Worm (Caenorhabditis elegans) whole organism, L3 larva: ENCODE results near the gene F41G3.20.

ENCODE experiments used
- R02D3.7 ChIP-seq: fragments of 150-350 bp; optimal IDR thresholded peaks from 2 replicates; lab custom pipeline; 2014; ENCODE audit warnings: missing biosample characterization, missing genetic modification characterization
- ZK546.5 ChIP-seq: sonication (generic microtip); optimal IDR thresholded peaks from 2 replicates; lab custom pipeline; 2017; ENCODE audit warnings: missing biosample characterization, missing genetic modification characterization
- aly-2 ChIP-seq: fragments of 150-350 bp; optimal IDR thresholded peaks from 2 replicates; lab custom pipeline; 2014; ENCODE audit warnings: missing biosample characterization, missing genetic modification characterization
- ama-1 ChIP-seq: fragments of 150-350 bp; optimal IDR thresholded peaks from 2 replicates; lab custom pipeline; 2018
- ceh-28 ChIP-seq: fragments of 150-350 bp; optimal IDR thresholded peaks from 2 replicates; lab custom pipeline; 2014; ENCODE audit warnings: missing biosample characterization, missing genetic modification reagents, missing genetic modification characterization
- ceh-82 ChIP-seq: fragments of 150-350 bp; optimal IDR thresholded peaks from 2 replicates; lab custom pipeline; 2014; ENCODE audit warnings: missing biosample characterization, missing genetic modification characterization
- egl-5 ChIP-seq: fragments of 150-350 bp; optimal IDR thresholded peaks from 2 replicates; lab custom pipeline; 2017; ENCODE audit warnings: missing biosample characterization, missing genetic modification reagents, missing genetic modification characterization, inconsistent platforms
- elt-2 ChIP-seq: sonication (generic microtip); optimal IDR thresholded peaks from 2 replicates; lab custom pipeline; 2016; ENCODE audit warnings: missing genetic modification reagents, mild to moderate bottlenecking, missing genetic modification characterization, missing compliant biosample characterization
- eor-1 ChIP-seq, 2 experiments: fragments of 150-350 bp; optimal IDR thresholded peaks; 2 replicates each; lab custom pipeline; 2014 to 2018; ENCODE audit warnings: missing biosample characterization in 2 of 2, missing genetic modification characterization in 2 of 2
- fkh-2 ChIP-seq: fragments of 150-350 bp; optimal IDR thresholded peaks from 2 replicates; lab custom pipeline; 2014; ENCODE audit warnings: missing biosample characterization, missing genetic modification reagents, missing genetic modification characterization
- fos-1 ChIP-seq: fragments of 150-350 bp; optimal IDR thresholded peaks from 2 replicates; lab custom pipeline; 2014; ENCODE audit warnings: missing biosample characterization, missing genetic modification characterization
- hmg-11 ChIP-seq: sonication (generic microtip); optimal IDR thresholded peaks from 2 replicates; lab custom pipeline; 2016; ENCODE audit warnings: missing genetic modification characterization, missing compliant biosample characterization
- lin-15B ChIP-seq: fragments of 150-350 bp; optimal IDR thresholded peaks from 2 replicates; lab custom pipeline; 2014; ENCODE audit warnings: missing biosample characterization, missing genetic modification characterization
- lin-39 ChIP-seq: fragments of 150-350 bp; optimal IDR thresholded peaks from 2 replicates; lab custom pipeline; 2018; ENCODE audit warnings: missing biosample characterization, missing genetic modification reagents, missing genetic modification characterization
- lsy-12 ChIP-seq: sonication (generic microtip); optimal IDR thresholded peaks from 2 replicates; lab custom pipeline; 2016; ENCODE audit warnings: mild to moderate bottlenecking, missing genetic modification characterization, missing compliant biosample characterization
- mdl-1 ChIP-seq: fragments of 150-350 bp; optimal IDR thresholded peaks from 2 replicates; lab custom pipeline; 2014; ENCODE audit warnings: missing biosample characterization, missing genetic modification characterization
- mml-1 ChIP-seq: fragments of 150-350 bp; sonication (generic microtip); optimal IDR thresholded peaks from 3 replicates; lab custom pipeline; 2014; ENCODE audit warnings: missing biosample characterization, missing genetic modification characterization
- nfya-1 ChIP-seq: sonication (generic microtip); optimal IDR thresholded peaks from 2 replicates; lab custom pipeline; 2017; ENCODE audit warnings: missing genetic modification characterization, mild to moderate bottlenecking, missing compliant biosample characterization, antibody characterized with exemption, moderate library complexity; ENCODE audit not compliant: insufficient read depth
- nhr-12 ChIP-seq: fragments of 150-350 bp; optimal IDR thresholded peaks from 2 replicates; lab custom pipeline; 2014; ENCODE audit warnings: missing biosample characterization, missing genetic modification characterization
- nhr-23 ChIP-seq: fragments of 150-350 bp; optimal IDR thresholded peaks from 2 replicates; lab custom pipeline; 2014; ENCODE audit warnings: missing biosample characterization, missing genetic modification reagents, missing genetic modification characterization
- nhr-25 ChIP-seq: sonication (generic microtip); optimal IDR thresholded peaks from 2 replicates; lab custom pipeline; 2017; ENCODE audit warnings: missing biosample characterization, missing genetic modification characterization
- nhr-43 ChIP-seq: sonication (generic microtip); optimal IDR thresholded peaks from 2 replicates; lab custom pipeline; 2016; ENCODE audit warnings: mild to moderate bottlenecking, missing genetic modification characterization, missing compliant biosample characterization; ENCODE audit not compliant: poor library complexity, severe bottlenecking
- nhr-77 ChIP-seq: fragments of 150-350 bp; optimal IDR thresholded peaks from 2 replicates; lab custom pipeline; 2014; ENCODE audit warnings: missing biosample characterization, missing genetic modification characterization
- pha-4 ChIP-seq: fragments of 150-350 bp; optimal IDR thresholded peaks from 2 replicates; lab custom pipeline; 2014; ENCODE audit warnings: missing biosample characterization, missing genetic modification reagents, missing genetic modification characterization
- pqm-1 ChIP-seq: fragments of 150-350 bp; optimal IDR thresholded peaks from 2 replicates; lab custom pipeline; 2017; ENCODE audit warnings: missing biosample characterization, missing genetic modification characterization, inconsistent platforms
- sea-2 ChIP-seq: fragments of 150-350 bp; sonication (generic microtip); optimal IDR thresholded peaks from 4 replicates; lab custom pipeline; 2014; ENCODE audit warnings: missing biosample characterization, missing genetic modification reagents, missing genetic modification characterization
- snpc-4 ChIP-seq: fragments of 150-350 bp; optimal IDR thresholded peaks from 2 replicates; lab custom pipeline; 2014; ENCODE audit warnings: missing biosample characterization, missing genetic modification characterization
- unc-62 ChIP-seq: fragments of 150-350 bp; sonication (generic microtip); optimal IDR thresholded peaks from 4 replicates; lab custom pipeline; 2014; ENCODE audit warnings: missing biosample characterization, missing genetic modification reagents, missing genetic modification characterization
- zag-1 ChIP-seq: fragments of 150-350 bp; optimal IDR thresholded peaks from 2 replicates; lab custom pipeline; 2014; ENCODE audit warnings: missing biosample characterization, missing genetic modification characterization

The F41G3.20 gene

DNA sequence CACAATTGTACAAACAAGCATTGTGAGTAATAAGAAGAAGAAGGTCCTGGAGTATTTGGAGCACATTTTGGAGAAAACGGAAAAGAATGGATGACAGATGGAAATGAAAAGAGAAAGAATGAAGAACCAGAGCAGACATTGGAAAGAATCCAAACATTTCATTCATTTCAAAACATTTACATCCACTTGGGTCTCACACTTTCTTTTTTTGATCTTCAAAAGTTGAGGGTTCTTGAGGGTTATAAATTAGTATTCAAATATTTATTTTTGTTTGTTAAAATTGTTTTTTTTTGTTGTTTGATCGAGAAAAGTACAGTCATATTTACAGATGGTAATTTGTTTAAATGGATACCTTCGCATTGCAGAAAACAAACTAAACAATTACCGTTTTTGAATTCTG lies 17.1 kb downstream of the F41G3.20 start, which contains the start of gene T14B4.9:
Gene T14B4.9, minus strand, starts transcription at position 101 of the 400 bp plus-strand sequence.
- no peak for TF ChIP-seq fkh-2 (tag; lab: Kevin White, UChicago)
- no peak for TF ChIP-seq fos-1
- TF ChIP-seq pqm-1, result no peak
- no peak for TF ChIP-seq sea-2 (GFP tag; lab: Kevin White, UChicago)
- no peak for TF ChIP-seq egl-5 (tag; lab: Kevin White, UChicago)
- TF ChIP-seq aly-2, result no peak
- TF ChIP-seq mml-1 (tag; lab: Kevin White, UChicago), result no peak
- no peak for TF ChIP-seq mdl-1
- no peak for TF ChIP-seq R02D3.7 (tag; lab: Kevin White, UChicago)
- no peak for TF ChIP-seq ceh-28 (tag; lab: Kevin White, UChicago)
- no peak for TF ChIP-seq snpc-4 (tag; lab: Kevin White, UChicago)
- TF ChIP-seq nhr-77 (tag; lab: Kevin White, UChicago), result no peak
- no peak for TF ChIP-seq ZK546.5 (tag; lab: Kevin White, UChicago)
- no peak for TF ChIP-seq lsy-12 (tag; lab: Kevin White, UChicago)
- no peak for TF ChIP-seq lin-39
- no peak for TF ChIP-seq unc-62 (GFP tag; lab: Kevin White, UChicago)
- TF ChIP-seq pha-4 (tag; lab: Kevin White, UChicago), result no peak
- no peak for TF ChIP-seq nhr-12 (tag; lab: Kevin White, UChicago)
- TF ChIP-seq nfya-1 (tag; lab: Kevin White, UChicago), result no peak

DNA sequence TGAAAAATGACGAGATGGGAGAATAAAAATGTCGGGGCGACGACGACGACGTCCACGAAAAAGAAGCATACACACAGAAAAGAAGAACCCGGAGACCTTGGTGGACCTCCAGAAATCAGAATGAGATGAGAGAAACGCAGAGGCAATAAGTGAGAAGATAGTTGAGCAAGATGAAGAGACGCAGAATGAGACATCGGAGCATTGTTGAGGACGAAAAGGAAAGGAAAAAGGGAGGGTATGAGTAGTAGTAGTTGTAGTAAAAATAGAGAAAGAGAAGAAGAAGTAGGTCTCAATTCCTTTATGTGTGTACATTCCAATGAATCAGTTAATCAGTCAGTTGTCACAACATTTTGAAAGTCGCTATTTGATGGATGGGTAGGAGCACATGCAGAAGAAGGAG lies 21.5 kb downstream of the F41G3.20 start, which contains the start of gene T14B4.8:
Gene T14B4.8, minus strand, starts transcription at position 60 of the 400 bp plus-strand sequence.
- peak; percentile 21 for TF ChIP-seq hmg-11 (tag; lab: Kevin White, UChicago)
- TF ChIP-seq nfya-1 (tag; lab: Kevin White, UChicago), result peak; percentile 46
- no peak for TF ChIP-seq nhr-77 (tag; lab: Kevin White, UChicago)

DNA sequence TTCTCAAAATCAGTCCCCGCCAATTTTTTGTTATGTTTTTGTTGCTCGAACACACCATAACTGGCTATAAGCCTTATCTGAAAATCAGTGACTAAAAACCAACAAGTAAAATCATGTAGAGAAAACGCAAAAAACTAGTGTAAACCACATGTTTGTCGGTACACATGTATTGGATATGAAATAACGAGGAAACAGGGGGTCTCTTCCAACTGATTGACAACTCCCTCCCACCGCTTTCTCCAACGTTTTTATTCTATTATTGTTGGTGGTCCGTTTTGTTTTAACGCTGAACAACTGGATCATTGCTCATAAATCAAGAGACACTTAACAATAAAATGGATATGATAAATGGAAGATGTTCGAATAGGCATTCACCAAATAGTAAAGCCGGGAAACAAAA lies 24.0 kb downstream of the F41G3.20 start:
- no peak for TF ChIP-seq ama-1 (lab: Kevin White, UChicago)
- peak; percentile 40 for TF ChIP-seq egl-5 (tag; lab: Kevin White, UChicago)
- TF ChIP-seq snpc-4 (tag; lab: Kevin White, UChicago), result no peak

- peak; percentile 36 for TF ChIP-seq lsy-12 (tag; lab: Kevin White, UChicago)
- no peak for TF ChIP-seq ceh-28 (tag; lab: Kevin White, UChicago)
- TF ChIP-seq lin-15B (tag; lab: Kevin White, UChicago), result no peak
- TF ChIP-seq nfya-1 (tag; lab: Kevin White, UChicago), result peak; percentile 48
- peak; percentile 44 for TF ChIP-seq pha-4 (tag; lab: Kevin White, UChicago)
- TF ChIP-seq lin-39, result peak; percentile 14
- no peak for TF ChIP-seq mml-1 (tag; lab: Kevin White, UChicago)
- peak; percentile 38 for TF ChIP-seq hmg-11 (tag; lab: Kevin White, UChicago)
- TF ChIP-seq nhr-77 (tag; lab: Kevin White, UChicago), result no peak
- TF ChIP-seq eor-1 (tag; optimal IDR thresholded peaks at IDR 0.05; lab: Kevin White, UChicago), result no peak
- no peak for TF ChIP-seq sea-2 (GFP tag; lab: Kevin White, UChicago)
- no peak for TF ChIP-seq nhr-23
- no peak for TF ChIP-seq zag-1 (tag; lab: Kevin White, UChicago)
Measured at ce11 chrII:6721581-6721980, 29.2 kb downstream of the F41G3.20 start.

ce11 chrII:6718221-6718620 lies 32.6 kb downstream of the F41G3.20 start, which contains the start of gene tsp-10:
Gene tsp-10 (plus strand): TSS chrII:6718586.
- TF ChIP-seq elt-2 (tag; lab: Kevin White, UChicago) (peak; percentile 60), aly-2 (no peak)

- TF ChIP-seq lin-39 (no peak), sea-2 (GFP tag; lab: Kevin White, UChicago) (no peak), nhr-23 (peak; percentile 64), eor-1 (tag; optimal IDR thresholded peaks at IDR 0.05; lab: Kevin White, UChicago) (peak in 1 of 2 experiments; percentile 11), nhr-25 (tag; lab: Kevin White, UChicago) (peak; percentile 38), fkh-2 (tag; lab: Kevin White, UChicago) (no peak)
Measured at ce11 chrII:6716638-6717037, 34.2 kb downstream of the F41G3.20 start, which contains the start of the genes T14B4.5 and T14B4.20. Gene T14B4.5 (plus strand): TSS chrII:6716863. Gene T14B4.20 (plus strand): TSS chrII:6716901.

ce11 chrII:6715853-6716252 lies 35.0 kb downstream of the F41G3.20 start:
- TF ChIP-seq ama-1 (lab: Kevin White, UChicago) (peak; percentile 28), nfya-1 (tag; lab: Kevin White, UChicago) (no peak), ceh-82 (tag; lab: Kevin White, UChicago) (no peak), nhr-77 (tag; lab: Kevin White, UChicago) (no peak), nhr-23 (peak; percentile 46), nhr-43 (tag; lab: Kevin White, UChicago) (peak; percentile 35)
